Worm (Caenorhabditis elegans) whole organism, L4 larva: ENCODE results near the gene srx-4.

Experiments used
- D1046.2 ChIP-seq: fragments of 200-800 bp; sonication (Bioruptor generic); IDR thresholded peaks from 2 replicates; pipeline ENCODE4 v1.3.6; 2022; ENCODE audit warnings: missing genetic modification characterization, missing compliant biosample characterization
- Y48G9A.11 ChIP-seq: fragments of 200-800 bp; sonication (Bioruptor generic); IDR thresholded peaks from 2 replicates; pipeline ENCODE4 v1.3.6; 2022; ENCODE audit warnings: missing genetic modification reagents, missing genetic modification characterization, missing compliant biosample characterization
- dve-1 ChIP-seq: sonication (generic microtip); optimal IDR thresholded peaks from 2 replicates; lab custom pipeline; 2017; ENCODE audit warnings: antibody characterized with exemption, mild to moderate bottlenecking, missing genetic modification characterization, missing compliant biosample characterization; ENCODE audit not compliant: insufficient read depth
- egl-27 ChIP-seq: sonication (generic microtip); optimal IDR thresholded peaks from 3 replicates; lab custom pipeline; 2017; ENCODE audit warnings: missing biosample characterization, missing genetic modification reagents, missing genetic modification characterization
- fkh-10 ChIP-seq: fragments of 150-350 bp; optimal IDR thresholded peaks from 2 replicates; lab custom pipeline; 2014; ENCODE audit warnings: missing biosample characterization, missing genetic modification reagents, missing genetic modification characterization
- fos-1 ChIP-seq: fragments of 150-350 bp; optimal IDR thresholded peaks from 2 replicates; lab custom pipeline; 2014; ENCODE audit warnings: missing biosample characterization, missing genetic modification characterization
- jun-1 ChIP-seq: fragments of 150-350 bp; optimal IDR thresholded peaks from 2 replicates; lab custom pipeline; 2014; ENCODE audit warnings: missing biosample characterization, missing genetic modification reagents, missing genetic modification characterization
- mdl-1 ChIP-seq, 2 experiments: fragments of 150-350 bp in 1 of 2; sonication (generic microtip) in 1 of 2; optimal IDR thresholded peaks; 2 replicates each; lab custom pipeline; 2014 to 2017; ENCODE audit warnings: missing biosample characterization in 2 of 2, missing genetic modification characterization in 2 of 2
- mep-1 ChIP-seq: fragments of 150-350 bp; sonication (generic microtip); optimal IDR thresholded peaks from 3 replicates; lab custom pipeline; 2014; ENCODE audit warnings: missing biosample characterization, missing genetic modification characterization
- nhr-77 ChIP-seq: fragments of 150-350 bp; optimal IDR thresholded peaks from 2 replicates; lab custom pipeline; 2014; ENCODE audit warnings: missing biosample characterization, missing genetic modification characterization
- snpc-1.2 ChIP-seq: fragments of 200-800 bp; sonication (Bioruptor generic); IDR thresholded peaks from 2 replicates; pipeline ENCODE4 v1.3.6; 2022; ENCODE audit warnings: missing genetic modification reagents, missing genetic modification characterization, missing compliant biosample characterization
- ztf-11 ChIP-seq: fragments of 150-350 bp; optimal IDR thresholded peaks from 2 replicates; lab custom pipeline; 2014; ENCODE audit warnings: missing biosample characterization, missing genetic modification characterization

DNA sequence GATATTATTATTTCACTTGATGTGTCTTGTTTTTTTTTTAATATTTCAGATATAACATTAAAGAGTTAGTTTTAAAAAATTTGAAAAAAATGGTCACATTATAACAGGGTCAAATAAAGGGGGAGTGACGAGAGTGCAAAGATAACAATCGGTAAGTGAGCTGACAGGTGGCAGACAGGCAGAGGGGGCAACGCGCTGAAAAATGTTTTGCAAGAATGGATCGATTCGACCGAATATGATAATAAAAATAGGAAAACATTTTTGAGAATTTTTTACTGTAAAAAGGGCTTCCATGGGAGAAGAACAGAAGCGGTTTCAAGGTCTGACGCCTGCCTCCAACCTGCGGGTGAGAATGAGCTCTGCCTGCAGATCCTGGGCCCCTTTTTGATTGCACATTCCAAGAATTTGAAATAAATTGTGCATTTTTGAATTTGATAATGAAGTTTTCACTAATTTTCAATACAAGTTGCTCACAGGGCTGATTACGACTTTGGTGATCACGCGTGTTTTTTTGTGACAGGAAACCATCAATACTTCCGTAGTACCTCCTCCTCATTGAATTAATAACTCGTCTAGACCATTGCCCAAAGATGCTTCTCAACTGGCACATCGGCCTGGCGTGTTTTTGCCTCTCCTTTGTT lies 7.0 kb upstream of the srx-4 start, which contains the start of the genes ugt-29 and srx-5:
- TF ChIP-seq snpc-1.2 (GFP tag; lab: Robert Waterston, UW) (no peak), dve-1 (no peak), nhr-77 (tag; lab: Kevin White, UChicago) (no peak), mdl-1 (tag; optimal IDR thresholded peaks at IDR 0.05; lab: Kevin White, UChicago) (no peak), D1046.2 (GFP tag; lab: Robert Waterston, UW) (no peak), mep-1 (tag; lab: Kevin White, UChicago) (no peak), Y48G9A.11 (GFP tag; lab: Robert Waterston, UW) (no peak), jun-1 (no peak), egl-27 (tag; lab: Kevin White, UChicago) (no peak), fkh-10 (GFP tag; lab: Kevin White, UChicago) (no peak), fos-1 (tag; lab: Kevin White, UChicago) (no peak), ztf-11 (tag; lab: Kevin White, UChicago) (no peak)
